Fruit fly (Drosophila melanogaster) whole organism, embryonic: ENCODE data around the gene CG32305.
A peak's percentile ranks its signal among the peaks of the same experiment; 100 is the strongest.

Experiments
- Abd-B ChIP-seq: fragments of 200-800 bp; sonication (Bioruptor generic); optimal IDR thresholded peaks from 2 replicates; lab custom pipeline; 2018; ENCODE audit warnings: missing biosample characterization, mild to moderate bottlenecking, missing genetic modification characterization, moderate library complexity
- Atf-2 ChIP-seq: fragments of 200-800 bp; sonication (Bioruptor generic); optimal IDR thresholded peaks from 2 replicates; lab custom pipeline; 2016; ENCODE audit warnings: missing biosample characterization, missing genetic modification characterization
- Atf6 ChIP-seq: fragments of 200-800 bp; sonication (Bioruptor generic); IDR thresholded peaks from 2 replicates; pipeline ENCODE4 v1.3.6; 2022; ENCODE audit warnings: missing biosample characterization, missing genetic modification characterization
- CG10274 ChIP-seq: fragments of 200-800 bp; sonication (Bioruptor generic); optimal IDR thresholded peaks from 3 replicates; lab custom pipeline; 2017; ENCODE audit warnings: missing biosample characterization, mild to moderate bottlenecking, missing genetic modification characterization
- CG10959 ChIP-seq: fragments of 200-800 bp; sonication (Bioruptor generic); IDR thresholded peaks from 2 replicates; pipeline ENCODE4 v1.3.6; 2022; ENCODE audit warnings: missing biosample characterization, missing genetic modification characterization
- CG11093 ChIP-seq: fragments of 200-800 bp; sonication (Bioruptor generic); IDR thresholded peaks from 3 replicates; pipeline ENCODE4 v1.3.6; 2022; ENCODE audit warnings: missing biosample characterization, missing genetic modification characterization
- CG12659 ChIP-seq: fragments of 200-800 bp; sonication (Bioruptor generic); optimal IDR thresholded peaks from 3 replicates; lab custom pipeline; 2017; ENCODE audit warnings: mild to moderate bottlenecking, missing biosample characterization, missing genetic modification reagents, missing genetic modification characterization
- CG12744 ChIP-seq: fragments of 200-800 bp; sonication (Bioruptor generic); optimal IDR thresholded peaks from 2 replicates; lab custom pipeline; 2016; ENCODE audit warnings: missing biosample characterization, missing genetic modification characterization
- CG12942 ChIP-seq: fragments of 200-800 bp; sonication (Bioruptor generic); optimal IDR thresholded peaks from 3 replicates; lab custom pipeline; 2016; ENCODE audit warnings: missing biosample characterization, missing genetic modification characterization
- CG14441 ChIP-seq: fragments of 200-800 bp; sonication (Bioruptor generic); IDR thresholded peaks from 2 replicates; pipeline ENCODE4 v1.3.6; 2022; ENCODE audit warnings: missing biosample characterization, missing genetic modification characterization
- CG15479 ChIP-seq: fragments of 200-800 bp; sonication (Bioruptor generic); optimal IDR thresholded peaks from 3 replicates; lab custom pipeline; 2019; ENCODE audit warnings: missing biosample characterization, mild to moderate bottlenecking, missing genetic modification characterization, moderate library complexity
- CG17829 ChIP-seq: fragments of 200-800 bp; optimal IDR thresholded peaks from 2 replicates; lab custom pipeline; 2019; ENCODE audit warnings: missing biosample characterization, mild to moderate bottlenecking, missing genetic modification characterization, moderate library complexity
- CG17912 ChIP-seq: fragments of 200-800 bp; sonication (Bioruptor generic); optimal IDR thresholded peaks from 2 replicates; lab custom pipeline; 2018; ENCODE audit warnings: missing biosample characterization, mild to moderate bottlenecking, missing genetic modification characterization
- CG1832 ChIP-seq: fragments of 200-800 bp; sonication (Bioruptor generic); optimal IDR thresholded peaks from 2 replicates; lab custom pipeline; 2017; ENCODE audit warnings: missing biosample characterization, mild to moderate bottlenecking, missing genetic modification characterization, inconsistent platforms
- CG18619 ChIP-seq: fragments of 200-800 bp; sonication (Bioruptor generic); optimal IDR thresholded peaks from 3 replicates; lab custom pipeline; 2017; ENCODE audit warnings: missing biosample characterization, mild to moderate bottlenecking, missing genetic modification characterization
- CG32772 ChIP-seq: fragments of 200-800 bp; sonication (Bioruptor generic); IDR thresholded peaks from 2 replicates; pipeline ENCODE4 v1.3.6; 2022; ENCODE audit warnings: missing biosample characterization, missing genetic modification characterization
- CG33557 ChIP-seq: fragments of 200-800 bp; sonication (Bioruptor generic); optimal IDR thresholded peaks from 2 replicates; lab custom pipeline; 2019; ENCODE audit warnings: missing biosample characterization, mild to moderate bottlenecking, missing genetic modification characterization, moderate library complexity
- CG4328 ChIP-seq: fragments of 200-800 bp; sonication (Bioruptor generic); optimal IDR thresholded peaks from 3 replicates; lab custom pipeline; 2017; ENCODE audit warnings: missing biosample characterization, missing genetic modification reagents, missing genetic modification characterization
- CG4424 ChIP-seq: fragments of 200-800 bp; sonication (Bioruptor generic); optimal IDR thresholded peaks from 3 replicates; lab custom pipeline; 2016; ENCODE audit warnings: missing biosample characterization, missing genetic modification characterization
- CG6654 ChIP-seq: fragments of 200-800 bp; sonication (Bioruptor generic); optimal IDR thresholded peaks from 2 replicates; lab custom pipeline; 2017; ENCODE audit warnings: missing biosample characterization, mild to moderate bottlenecking, missing genetic modification characterization
- CG7372 ChIP-seq: fragments of 200-800 bp; sonication (Bioruptor generic); IDR thresholded peaks from 2 replicates; pipeline ENCODE4 v1.3.6; 2022; ENCODE audit warnings: missing biosample characterization, missing genetic modification characterization
- CG8944 ChIP-seq: fragments of 200-800 bp; sonication (Bioruptor generic); optimal IDR thresholded peaks from 3 replicates; lab custom pipeline; 2016; ENCODE audit warnings: missing biosample characterization, missing genetic modification characterization
- CG9215 ChIP-seq: fragments of 200-800 bp; sonication (Bioruptor generic); IDR thresholded peaks from 2 replicates; pipeline ENCODE4 v1.3.6; 2022; ENCODE audit warnings: missing biosample characterization, missing genetic modification characterization
- CG9876 ChIP-seq: fragments of 200-800 bp; sonication (Bioruptor generic); optimal IDR thresholded peaks from 2 replicates; lab custom pipeline; 2016; ENCODE audit warnings: missing biosample characterization, missing genetic modification characterization
- CG9932 ChIP-seq: fragments of 200-800 bp; sonication (Bioruptor generic); IDR thresholded peaks from 2 replicates; pipeline ENCODE4 v1.3.6; 2022; ENCODE audit warnings: missing biosample characterization, missing genetic modification characterization
- CTCF ChIP-seq: fragments of 200-800 bp; sonication (Bioruptor generic); optimal IDR thresholded peaks from 2 replicates; lab custom pipeline; 2017; ENCODE audit warnings: missing biosample characterization, mild to moderate bottlenecking, missing genetic modification characterization, moderate library complexity
- CoRest ChIP-seq: fragments of 200-800 bp; sonication (Bioruptor generic); optimal IDR thresholded peaks from 3 replicates; lab custom pipeline; 2018; ENCODE audit warnings: missing biosample characterization, mild to moderate bottlenecking, missing genetic modification characterization, moderate library complexity
- D19A ChIP-seq: fragments of 200-800 bp; optimal IDR thresholded peaks from 3 replicates; lab custom pipeline; 2019; ENCODE audit warnings: missing biosample characterization, mild to moderate bottlenecking, missing genetic modification characterization, moderate library complexity
- Dek ChIP-seq: fragments of 200-800 bp; sonication (Bioruptor generic); optimal IDR thresholded peaks from 3 replicates; lab custom pipeline; 2019; ENCODE audit warnings: missing biosample characterization, mild to moderate bottlenecking, missing genetic modification characterization, moderate library complexity
- Dp ChIP-seq: fragments of 200-800 bp; sonication (Bioruptor generic); optimal IDR thresholded peaks from 2 replicates; lab custom pipeline; 2018; ENCODE audit warnings: missing biosample characterization, mild to moderate bottlenecking, missing genetic modification characterization, moderate library complexity
- Drgx ChIP-seq: fragments of 200-800 bp; sonication (Bioruptor generic); IDR thresholded peaks from 2 replicates; pipeline ENCODE4 v1.3.6; 2022; ENCODE audit warnings: missing biosample characterization, missing genetic modification characterization
- H2.0 ChIP-seq: fragments of 200-800 bp; sonication (Bioruptor generic); IDR thresholded peaks from 2 replicates; pipeline ENCODE4 v1.3.6; 2022; ENCODE audit warnings: missing biosample characterization, missing genetic modification characterization
- HLH3B ChIP-seq: fragments of 200-800 bp; sonication (Bioruptor generic); IDR thresholded peaks from 2 replicates; pipeline ENCODE4 v1.3.6; 2022; ENCODE audit warnings: missing biosample characterization, missing genetic modification characterization
- Hand ChIP-seq: fragments of 200-800 bp; sonication (Bioruptor generic); optimal IDR thresholded peaks from 2 replicates; lab custom pipeline; 2017; ENCODE audit warnings: mild to moderate bottlenecking, missing biosample characterization, missing genetic modification reagents, missing genetic modification characterization
- Hr51 ChIP-seq, 2 experiments: fragments of 200-800 bp; sonication (Bioruptor generic); optimal IDR thresholded peaks; 2 replicates in 1 of 2; 3 replicates in 1 of 2; lab custom pipeline; 2016 to 2018; ENCODE audit warnings: missing biosample characterization in 2 of 2, missing genetic modification characterization in 2 of 2, mild to moderate bottlenecking in 1 of 2, moderate library complexity in 1 of 2
- NK7.1 ChIP-seq: fragments of 200-800 bp; sonication (Bioruptor generic); optimal IDR thresholded peaks from 3 replicates; lab custom pipeline; 2016; ENCODE audit warnings: missing biosample characterization, missing genetic modification characterization
- bbx ChIP-seq: fragments of 200-800 bp; sonication (Bioruptor generic); IDR thresholded peaks from 2 replicates; pipeline ENCODE4 v1.3.6; 2022; ENCODE audit warnings: missing biosample characterization, missing genetic modification characterization; ENCODE audit not compliant: partially characterized antibody
- dan ChIP-seq: fragments of 200-800 bp; sonication (Bioruptor generic); IDR thresholded peaks from 2 replicates; pipeline ENCODE4 v1.3.6; 2022; ENCODE audit warnings: missing biosample characterization, missing genetic modification characterization
- exex ChIP-seq: fragments of 200-800 bp; sonication (Bioruptor generic); optimal IDR thresholded peaks from 4 replicates; lab custom pipeline; 2018; ENCODE audit warnings: missing biosample characterization, mild to moderate bottlenecking, missing genetic modification characterization, moderate library complexity
- fru ChIP-seq: fragments of >200 bp; optimal IDR thresholded peaks from 2 replicates; lab custom pipeline; 2017
- gem ChIP-seq: fragments of 200-800 bp; sonication (Bioruptor generic); optimal IDR thresholded peaks from 2 replicates; lab custom pipeline; 2019; ENCODE audit warnings: missing biosample characterization, mild to moderate bottlenecking, missing genetic modification characterization, moderate library complexity
- gfzf ChIP-seq: fragments of 200-800 bp; sonication (Bioruptor generic); optimal IDR thresholded peaks from 2 replicates; lab custom pipeline; 2016; ENCODE audit warnings: missing biosample characterization, mild to moderate bottlenecking, missing genetic modification characterization, moderate library complexity
- ham ChIP-seq: fragments of 200-800 bp; sonication (Bioruptor generic); IDR thresholded peaks from 2 replicates; pipeline ENCODE4 v1.3.6; 2022; ENCODE audit warnings: missing biosample characterization, missing genetic modification characterization
- hbn ChIP-seq: fragments of 200-800 bp; sonication (Bioruptor generic); IDR thresholded peaks from 2 replicates; pipeline ENCODE4 v1.3.6; 2022; ENCODE audit warnings: missing biosample characterization, missing genetic modification characterization; ENCODE audit not compliant: partially characterized antibody
- kay ChIP-seq: fragments of 200-800 bp; sonication (Bioruptor generic); optimal IDR thresholded peaks from 2 replicates; lab custom pipeline; 2016; ENCODE audit warnings: missing biosample characterization, missing genetic modification characterization
- maf-S ChIP-seq: fragments of 200-800 bp; sonication (Bioruptor generic); optimal IDR thresholded peaks from 2 replicates; lab custom pipeline; 2016; ENCODE audit warnings: missing biosample characterization, missing genetic modification characterization
- p53 ChIP-seq: fragments of 200-800 bp; sonication (Bioruptor generic); optimal IDR thresholded peaks from 2 replicates; lab custom pipeline; 2016; ENCODE audit warnings: missing biosample characterization, missing genetic modification characterization
- prd ChIP-seq, 3 experiments: fragments of >200 bp in 2 of 3; fragments of 200-800 bp in 1 of 3; sonication (Bioruptor generic) in 1 of 3; optimal IDR thresholded peaks in 2 of 3; IDR thresholded peaks in 1 of 3; 2 replicates in 2 of 3; 3 replicates in 1 of 3; pipeline versions ENCODE4 v1.3.6 to Lab custom; 2017 to 2022; ENCODE audit warnings: missing biosample characterization in 1 of 3, missing genetic modification characterization in 1 of 3
- pros ChIP-seq: fragments of 200-800 bp; sonication (Bioruptor generic); optimal IDR thresholded peaks from 3 replicates; lab custom pipeline; 2019; ENCODE audit warnings: missing biosample characterization, mild to moderate bottlenecking, missing genetic modification characterization, moderate library complexity
- sqz ChIP-seq: fragments of 200-800 bp; sonication (Bioruptor generic); optimal IDR thresholded peaks from 3 replicates; lab custom pipeline; 2018; ENCODE audit warnings: missing biosample characterization, mild to moderate bottlenecking, missing genetic modification characterization
- twi ChIP-seq: fragments of 200-800 bp; optimal IDR thresholded peaks from 2 replicates; lab custom pipeline; 2019; ENCODE audit warnings: missing biosample characterization, mild to moderate bottlenecking, missing genetic modification characterization, moderate library complexity

Gene CG32305

dm6 chr3L:2262515-2262944, 14.1 kb downstream of the CG32305 start, which contains the start of the genes oxt and CG13807 (continued):
- TF ChIP-seq hbn, result no peak
- TF ChIP-seq CG7372, result peak; percentile 88
- TF ChIP-seq Atf-2 (GFP tag; lab: Kevin White, UChicago), result peak; percentile 17
- TF ChIP-seq CG1832 (GFP tag; lab: Kevin White, UChicago), result no peak
- peak; percentile 67 to 89 for TF ChIP-seq Hr51 (GFP tag; optimal IDR thresholded peaks at IDR 0.05; lab: Kevin White, UChicago)
- peak; percentile 85 for TF ChIP-seq Drgx (GFP tag; lab: Robert Waterston, UW)
- peak; percentile 85 for TF ChIP-seq Atf6 (GFP tag; lab: Robert Waterston, UW)
- no peak for TF ChIP-seq prd (optimal IDR thresholded peaks at IDR 0.05; lab: Kevin White, UChicago)
- peak; percentile 94 for TF ChIP-seq prd (GFP tag; IDR thresholded peaks at IDR 0.05; lab: Robert Waterston, UW)
- no peak for TF ChIP-seq D19A (tag; lab: Kevin White, UChicago)
- TF ChIP-seq CG10274 (GFP tag; lab: Kevin White, UChicago), result peak; percentile 42
- peak; percentile 92 for TF ChIP-seq H2.0
- TF ChIP-seq CG4424 (GFP tag; lab: Kevin White, UChicago), result peak; percentile 89
- TF ChIP-seq CG12942 (GFP tag; lab: Kevin White, UChicago), result peak; percentile 83
- no peak for TF ChIP-seq fru
- peak; percentile 54 for TF ChIP-seq CG10959
- TF ChIP-seq CG17829 (tag; lab: Kevin White, UChicago), result peak; percentile 92
- TF ChIP-seq maf-S (GFP tag; lab: Kevin White, UChicago), result no peak
- peak; percentile 84 for TF ChIP-seq CG18619
- peak; percentile 84 for TF ChIP-seq CG11093 (GFP tag; lab: Robert Waterston, UW)
- peak; percentile 57 for TF ChIP-seq CG12744 (GFP tag; lab: Kevin White, UChicago)
- TF ChIP-seq CG14441 (GFP tag; lab: Robert Waterston, UW), result peak; percentile 92
- peak; percentile 80 for TF ChIP-seq CG33557
- TF ChIP-seq HLH3B (GFP tag; lab: Robert Waterston, UW), result peak; percentile 82
- 0 out of 2 replicates have a peak, but pooled peaks have one; percentile 16 for TF ChIP-seq bbx (GFP tag; lab: Robert Waterston, UW)
- TF ChIP-seq CG12659 (GFP tag; lab: Kevin White, UChicago), result peak; percentile 92
- TF ChIP-seq ham (GFP tag; lab: Robert Waterston, UW), result peak; percentile 53; the same call in 1 of the 2 replicates
- peak; percentile 85 for TF ChIP-seq Dek (tag; lab: Kevin White, UChicago)
- TF ChIP-seq CG17912 (GFP tag; lab: Kevin White, UChicago), result peak; percentile 84
- TF ChIP-seq dan (GFP tag; lab: Robert Waterston, UW), result 0 out of 2 replicates have a peak, but pooled peaks have one; percentile 11
- TF ChIP-seq CG9932 (GFP tag; lab: Robert Waterston, UW), result peak; percentile 92
- TF ChIP-seq CG8944, result no peak
- TF ChIP-seq Abd-B (GFP tag; lab: Kevin White, UChicago), result peak; percentile 88
- peak; percentile 62 for TF ChIP-seq Hand (GFP tag; lab: Kevin White, UChicago)
- no peak for TF ChIP-seq CG15479 (GFP tag; lab: Kevin White, UChicago)
- peak; percentile 23 for TF ChIP-seq Dp
- TF ChIP-seq exex (tag; lab: Kevin White, UChicago), result peak; percentile 62
- peak; percentile 93 for TF ChIP-seq gem (tag; lab: Kevin White, UChicago)
- TF ChIP-seq CG32772 (GFP tag; lab: Robert Waterston, UW), result peak; percentile 86
- TF ChIP-seq CTCF (GFP tag; lab: Kevin White, UChicago), result peak; percentile 23
- TF ChIP-seq CoRest (tag; lab: Kevin White, UChicago), result peak; percentile 94
- TF ChIP-seq p53 (GFP tag; lab: Kevin White, UChicago), result no peak
- peak; percentile 71 for TF ChIP-seq gfzf (GFP tag; lab: Kevin White, UChicago)
- TF ChIP-seq NK7.1 (GFP tag; lab: Kevin White, UChicago), result no peak
- TF ChIP-seq CG6654 (GFP tag; lab: Kevin White, UChicago), result peak; percentile 60
- TF ChIP-seq CG4328 (GFP tag; lab: Kevin White, UChicago), result peak; percentile 76
- peak; percentile 78 for TF ChIP-seq CG9215
- peak; percentile 88 for TF ChIP-seq twi (tag; lab: Kevin White, UChicago)
- peak; percentile 72 for TF ChIP-seq kay (GFP tag; lab: Kevin White, UChicago)
- TF ChIP-seq sqz (GFP tag; lab: Kevin White, UChicago), result no peak
- TF ChIP-seq pros (GFP tag; lab: Kevin White, UChicago), result no peak
- no peak for TF ChIP-seq CG9876 (GFP tag; lab: Kevin White, UChicago)
